Worm (Caenorhabditis elegans): ENCODE measurements around the gene Y5H2A.4.

DNA sequence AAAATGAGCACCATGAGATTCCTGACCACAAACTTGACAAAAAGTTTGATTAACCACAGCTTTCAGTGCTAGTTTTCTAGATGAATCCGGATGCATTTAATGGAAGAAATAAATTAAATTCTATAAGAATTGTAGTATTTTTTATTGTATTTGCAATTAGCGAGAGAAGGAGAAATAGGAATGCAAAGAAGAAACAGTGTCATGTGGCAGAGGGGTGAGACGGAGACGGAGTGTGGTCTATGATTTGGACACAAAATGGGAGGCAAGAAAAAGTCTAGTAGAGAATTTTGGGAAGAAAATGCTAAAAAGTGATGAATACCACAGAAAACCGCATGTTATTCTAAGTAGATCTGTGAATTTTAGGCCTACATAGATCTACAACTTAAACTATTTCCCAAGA, 3.9 kb upstream of the Y5H2A.4 start, which contains the start of gene nhr-59:
- TF ChIP-seq sem-2 (GFP tag; optimal IDR thresholded peaks at IDR 0.05) (no peak), nhr-237 (tag; optimal IDR thresholded peaks at IDR 0.05) (no peak), ceh-83 (GFP tag; optimal IDR thresholded peaks at IDR 0.05) (no peak), ztf-11 (tag; optimal IDR thresholded peaks at IDR 0.05) (no peak), unc-62 (GFP tag; optimal IDR thresholded peaks at IDR 0.05) (no peak), lin-13 (tag; optimal IDR thresholded peaks at IDR 0.05) (no peak), nhr-76 (tag; optimal IDR thresholded peaks at IDR 0.05) (no peak), nhr-28 (tag; optimal IDR thresholded peaks at IDR 0.05) (no peak)

All from whole organism, mixed stage, embryonic.